Fruit fly (Drosophila melanogaster) whole organism, embryonic: ENCODE data around the gene sit.

ENCODE experiments used
- Ada2b ChIP-seq: fragments of 200-800 bp; sonication (Bioruptor generic); IDR thresholded peaks from 2 replicates; pipeline ENCODE4 v1.3.6; 2022; ENCODE audit warnings: missing biosample characterization, missing genetic modification characterization
- Blimp-1 ChIP-seq: fragments of 200-800 bp; sonication (Bioruptor generic); optimal IDR thresholded peaks from 3 replicates; lab custom pipeline; 2018; ENCODE audit warnings: missing biosample characterization, missing genetic modification characterization, mild to moderate bottlenecking, moderate library complexity, missing genetic modification reagents
- CG10209 ChIP-seq: fragments of 200-800 bp; sonication (Bioruptor generic); optimal IDR thresholded peaks from 3 replicates; lab custom pipeline; 2017; ENCODE audit warnings: missing biosample characterization, mild to moderate bottlenecking, missing genetic modification characterization, missing genetic modification reagents
- CG10274 ChIP-seq: fragments of 200-800 bp; sonication (Bioruptor generic); optimal IDR thresholded peaks from 3 replicates; lab custom pipeline; 2017; ENCODE audit warnings: missing biosample characterization, mild to moderate bottlenecking, missing genetic modification characterization
- CG11560 ChIP-seq: fragments of 200-800 bp; sonication (Bioruptor generic); IDR thresholded peaks from 3 replicates; pipeline ENCODE4 v1.3.6; 2022; ENCODE audit warnings: missing biosample characterization, missing genetic modification characterization
- CG12659 ChIP-seq: fragments of 200-800 bp; sonication (Bioruptor generic); optimal IDR thresholded peaks from 3 replicates; lab custom pipeline; 2017; ENCODE audit warnings: mild to moderate bottlenecking, missing biosample characterization, missing genetic modification reagents, missing genetic modification characterization
- CG13296 ChIP-seq: fragments of 200-800 bp; sonication (Bioruptor generic); optimal IDR thresholded peaks from 3 replicates; lab custom pipeline; 2018; ENCODE audit warnings: missing biosample characterization, mild to moderate bottlenecking, missing genetic modification characterization
- CG15011 ChIP-seq: fragments of 200-800 bp; sonication (Bioruptor generic); optimal IDR thresholded peaks from 3 replicates; lab custom pipeline; 2018; ENCODE audit warnings: missing biosample characterization, mild to moderate bottlenecking, missing genetic modification characterization
- CG17385 ChIP-seq: fragments of 200-800 bp; sonication (Bioruptor generic); optimal IDR thresholded peaks from 3 replicates; lab custom pipeline; 2018; ENCODE audit warnings: missing biosample characterization, mild to moderate bottlenecking, missing genetic modification characterization
- CG1792 ChIP-seq: fragments of 200-800 bp; sonication (Bioruptor generic); optimal IDR thresholded peaks from 2 replicates; lab custom pipeline; 2016; ENCODE audit warnings: missing biosample characterization, missing genetic modification characterization
- CG2889 ChIP-seq: fragments of 200-800 bp; sonication (Bioruptor generic); IDR thresholded peaks from 3 replicates; pipeline ENCODE4 v1.3.6; 2022; ENCODE audit warnings: missing biosample characterization, missing genetic modification characterization
- CG30431 ChIP-seq: fragments of 200-800 bp; sonication (Bioruptor generic); optimal IDR thresholded peaks from 2 replicates; lab custom pipeline; 2017; ENCODE audit warnings: missing biosample characterization, missing genetic modification characterization
- CG3407 ChIP-seq: fragments of 200-800 bp; sonication (Bioruptor generic); optimal IDR thresholded peaks from 2 replicates; lab custom pipeline; 2018; ENCODE audit warnings: missing biosample characterization, mild to moderate bottlenecking, missing genetic modification characterization
- CG3847 ChIP-seq: fragments of 200-800 bp; sonication (Bioruptor generic); IDR thresholded peaks from 2 replicates; pipeline ENCODE4 v1.3.6; 2022; ENCODE audit warnings: missing biosample characterization, missing genetic modification characterization
- CG4404 ChIP-seq: fragments of 200-800 bp; sonication (Bioruptor generic); IDR thresholded peaks from 2 replicates; pipeline ENCODE4 v1.3.6; 2022; ENCODE audit warnings: missing biosample characterization, missing genetic modification characterization
- CG6813 ChIP-seq: fragments of 200-800 bp; sonication (Bioruptor generic); optimal IDR thresholded peaks from 2 replicates; lab custom pipeline; 2017; ENCODE audit warnings: missing biosample characterization, missing genetic modification characterization, mild to moderate bottlenecking, moderate library complexity, missing genetic modification reagents
- Dll ChIP-seq: fragments of 200-800 bp; sonication (Bioruptor generic); IDR thresholded peaks from 4 replicates; pipeline ENCODE4 v1.3.6; 2022; ENCODE audit warnings: missing biosample characterization, missing genetic modification characterization; ENCODE audit not compliant: partially characterized antibody
- Dref ChIP-seq: fragments of 200-800 bp; sonication (Bioruptor generic); IDR thresholded peaks from 2 replicates; pipeline ENCODE4 v1.3.6; 2022; ENCODE audit warnings: missing biosample characterization, missing genetic modification characterization
- GATAe ChIP-seq: fragments of 200-800 bp; sonication (Bioruptor generic); conservative IDR thresholded peaks from 2 replicates; pipeline ENCODE4 v1.3.6; 2022; ENCODE audit warnings: missing biosample characterization, missing genetic modification characterization
- H15 ChIP-seq: fragments of 200-800 bp; sonication (Bioruptor generic); IDR thresholded peaks from 3 replicates; pipeline ENCODE4 v1.3.6; 2022; ENCODE audit warnings: missing biosample characterization, missing genetic modification characterization
- HLH3B ChIP-seq: fragments of 200-800 bp; sonication (Bioruptor generic); IDR thresholded peaks from 2 replicates; pipeline ENCODE4 v1.3.6; 2022; ENCODE audit warnings: missing biosample characterization, missing genetic modification characterization
- MESR4 ChIP-seq: fragments of 200-800 bp; sonication (Bioruptor generic); optimal IDR thresholded peaks from 2 replicates; lab custom pipeline; 2018; ENCODE audit warnings: missing biosample characterization, mild to moderate bottlenecking, missing genetic modification characterization, moderate library complexity
- Mad ChIP-seq: fragments of 200-800 bp; sonication (Bioruptor generic); optimal IDR thresholded peaks from 2 replicates; lab custom pipeline; 2016; ENCODE audit warnings: missing biosample characterization, missing genetic modification characterization
- NFAT ChIP-seq: fragments of 200-800 bp; sonication (Bioruptor generic); IDR thresholded peaks from 2 replicates; pipeline ENCODE4 v1.3.6; 2022; ENCODE audit warnings: missing biosample characterization, missing genetic modification characterization
- Optix ChIP-seq: fragments of 200-800 bp; sonication (Bioruptor generic); IDR thresholded peaks from 3 replicates; pipeline ENCODE4 v1.3.6; 2022; ENCODE audit warnings: missing biosample characterization, missing genetic modification characterization
- PHDP ChIP-seq: fragments of 200-800 bp; sonication (Bioruptor generic); optimal IDR thresholded peaks from 3 replicates; lab custom pipeline; 2018; ENCODE audit warnings: missing biosample characterization, mild to moderate bottlenecking, missing genetic modification characterization, moderate library complexity
- Sox100B ChIP-seq: fragments of 200-800 bp; sonication (Bioruptor generic); optimal IDR thresholded peaks from 3 replicates; lab custom pipeline; 2018; ENCODE audit warnings: missing biosample characterization, mild to moderate bottlenecking, missing genetic modification characterization
- Trl ChIP-seq, 3 experiments: fragments of >200 bp in 2 of 3; fragments of 200-800 bp in 1 of 3; sonication (Bioruptor generic) in 1 of 3; optimal IDR thresholded peaks; 2 replicates in 1 of 3; 3 replicates in 2 of 3; lab custom pipeline; 2016 to 2017; ENCODE audit warnings: missing biosample characterization in 1 of 3, missing genetic modification characterization in 1 of 3
- Xbp1 ChIP-seq: fragments of 200-800 bp; sonication (Bioruptor generic); optimal IDR thresholded peaks from 3 replicates; lab custom pipeline; 2016; ENCODE audit warnings: missing biosample characterization, mild to moderate bottlenecking, missing genetic modification characterization
- ash1 ChIP-seq: fragments of 200-800 bp; sonication (Bioruptor generic); optimal IDR thresholded peaks from 2 replicates; lab custom pipeline; 2018; ENCODE audit warnings: missing biosample characterization, mild to moderate bottlenecking, missing genetic modification characterization
- cas ChIP-seq: fragments of 200-800 bp; sonication (Bioruptor generic); IDR thresholded peaks from 2 replicates; pipeline ENCODE4 v1.3.6; 2022; ENCODE audit warnings: missing biosample characterization, missing genetic modification characterization
- crol ChIP-seq: fragments of 200-800 bp; sonication (Bioruptor generic); IDR thresholded peaks from 2 replicates; pipeline ENCODE4 v1.3.6; 2022; ENCODE audit warnings: missing biosample characterization, missing genetic modification characterization
- danr ChIP-seq: fragments of 200-800 bp; sonication (Bioruptor generic); IDR thresholded peaks from 2 replicates; pipeline ENCODE4 v1.3.6; 2022; ENCODE audit warnings: missing biosample characterization, missing genetic modification characterization
- dmrt11E ChIP-seq: fragments of 200-800 bp; sonication (Bioruptor generic); optimal IDR thresholded peaks from 3 replicates; lab custom pipeline; 2018; ENCODE audit warnings: missing biosample characterization, mild to moderate bottlenecking, missing genetic modification characterization, moderate library complexity
- ham ChIP-seq: fragments of 200-800 bp; sonication (Bioruptor generic); IDR thresholded peaks from 2 replicates; pipeline ENCODE4 v1.3.6; 2022; ENCODE audit warnings: missing biosample characterization, missing genetic modification characterization
- hb ChIP-seq: fragments of 200-800 bp; sonication (Bioruptor generic); IDR thresholded peaks from 3 replicates; pipeline ENCODE4 v1.3.6; 2022; ENCODE audit warnings: missing biosample characterization, missing genetic modification characterization; ENCODE audit not compliant: partially characterized antibody
- hbn ChIP-seq: fragments of 200-800 bp; sonication (Bioruptor generic); IDR thresholded peaks from 2 replicates; pipeline ENCODE4 v1.3.6; 2022; ENCODE audit warnings: missing biosample characterization, missing genetic modification characterization; ENCODE audit not compliant: partially characterized antibody
- ind ChIP-seq: fragments of 200-800 bp; sonication (Bioruptor generic); optimal IDR thresholded peaks from 3 replicates; lab custom pipeline; 2016; ENCODE audit warnings: missing biosample characterization, missing genetic modification characterization
- insv ChIP-seq, 2 experiments: fragments of 200-800 bp; sonication (Bioruptor generic); optimal IDR thresholded peaks; 3 replicates each; lab custom pipeline; 2016 to 2018; ENCODE audit warnings: missing biosample characterization in 2 of 2, missing genetic modification characterization in 2 of 2
- odd ChIP-seq: fragments of 200-800 bp; sonication (Bioruptor generic); optimal IDR thresholded peaks from 2 replicates; lab custom pipeline; 2017; ENCODE audit warnings: missing biosample characterization, mild to moderate bottlenecking, missing genetic modification characterization
- org-1 ChIP-seq: fragments of 200-800 bp; sonication (Bioruptor generic); optimal IDR thresholded peaks from 2 replicates; lab custom pipeline; 2017; ENCODE audit warnings: missing biosample characterization, missing genetic modification characterization
- otp ChIP-seq: fragments of 200-800 bp; sonication (Bioruptor generic); IDR thresholded peaks from 3 replicates; pipeline ENCODE4, ENCODE4 v1.3.6; 2022; ENCODE audit warnings: missing biosample characterization, missing genetic modification characterization
- scrt ChIP-seq: fragments of 200-800 bp; sonication (Bioruptor generic); optimal IDR thresholded peaks from 2 replicates; lab custom pipeline; 2018; ENCODE audit warnings: missing biosample characterization, mild to moderate bottlenecking, missing genetic modification characterization, moderate library complexity
- seq ChIP-seq: fragments of 200-800 bp; sonication (Bioruptor generic); IDR thresholded peaks from 2 replicates; pipeline ENCODE4 v1.3.6; 2022; ENCODE audit warnings: missing biosample characterization, missing genetic modification characterization
- sisA ChIP-seq: fragments of 200-800 bp; sonication (Bioruptor generic); IDR thresholded peaks from 2 replicates; pipeline ENCODE4 v1.3.6; 2022; ENCODE audit warnings: missing biosample characterization, missing genetic modification characterization
- slou ChIP-seq: fragments of 200-800 bp; sonication (Bioruptor generic); optimal IDR thresholded peaks from 3 replicates; lab custom pipeline; 2016; ENCODE audit warnings: missing biosample characterization, missing genetic modification characterization
- tup ChIP-seq: fragments of 200-800 bp; sonication (Bioruptor generic); optimal IDR thresholded peaks from 2 replicates; lab custom pipeline; 2016; ENCODE audit warnings: missing biosample characterization, mild to moderate bottlenecking, missing genetic modification characterization, moderate library complexity
- unc-4 ChIP-seq: fragments of 200-800 bp; sonication (Bioruptor generic); IDR thresholded peaks from 2 replicates; pipeline ENCODE4 v1.3.6; 2022; ENCODE audit warnings: missing biosample characterization, missing genetic modification characterization; ENCODE audit not compliant: partially characterized antibody
- wor ChIP-seq: fragments of 200-800 bp; sonication (Bioruptor generic); IDR thresholded peaks from 2 replicates; pipeline ENCODE4 v1.3.6; 2022; ENCODE audit warnings: missing biosample characterization, missing genetic modification characterization

The sit gene

dm6 chr3R:22597344-22597954, 35.1 kb upstream of the sit start (continued):
- TF ChIP-seq dmrt11E (tag; lab: Kevin White, UChicago) (peak; percentile 71), MESR4 (no peak), otp (GFP tag; lab: Robert Waterston, UW) (peak; percentile 84), Trl (optimal IDR thresholded peaks at IDR 0.05; lab: Kevin White, UChicago) (no peak), Trl (GFP tag; optimal IDR thresholded peaks at IDR 0.05; lab: Kevin White, UChicago) (peak; percentile 57), sisA (GFP tag; lab: Robert Waterston, UW) (peak; percentile 91), scrt (no peak), CG6813 (GFP tag; lab: Kevin White, UChicago) (peak; percentile 62), danr (peak; percentile 59), seq (GFP tag; lab: Robert Waterston, UW) (peak; percentile 57), CG17385 (GFP tag; lab: Kevin White, UChicago) (peak; percentile 62), odd (GFP tag; lab: Kevin White, UChicago) (peak; percentile 66), tup (GFP tag; lab: Kevin White, UChicago) (no peak), CG2889 (peak; percentile 52; the same call in 1 of the 3 replicates), CG10209 (GFP tag; lab: Kevin White, UChicago) (peak; percentile 55), Blimp-1 (GFP tag; lab: Kevin White, UChicago) (peak; percentile 94), CG1792 (peak; percentile 7), wor (GFP tag; lab: Robert Waterston, UW) (peak; percentile 69; the same call in 1 of the 2 replicates), Dref (GFP tag; lab: Robert Waterston, UW) (no peak), CG11560 (tag; lab: Robert Waterston, UW) (0 out of 3 replicates have a peak, but pooled peaks have one; percentile 58), hbn (GFP tag; lab: Robert Waterston, UW) (no peak), CG3847 (peak; percentile 59), CG13296 (no peak), Mad (GFP tag; lab: Kevin White, UChicago) (no peak), CG12659 (peak; percentile 47), CG15011 (no peak), org-1 (peak; percentile 53), CG4404 (peak; percentile 50; the same call in 1 of the 2 replicates), cas (GFP tag; lab: Robert Waterston, UW) (no peak), PHDP (tag; lab: Kevin White, UChicago) (no peak), CG30431 (peak; percentile 47), ind (GFP tag; lab: Kevin White, UChicago) (peak; percentile 67), HLH3B (GFP tag; lab: Robert Waterston, UW) (peak; percentile 85), Xbp1 (peak; percentile 78), Ada2b (GFP tag; lab: Robert Waterston, UW) (peak; percentile 79), CG10274 (GFP tag; lab: Kevin White, UChicago) (no peak), insv (GFP tag; optimal IDR thresholded peaks at IDR 0.05; lab: Kevin White, UChicago) (no peak), GATAe (no peak), Optix (peak; percentile 63; the same call in 2 of the 3 replicates), hb (GFP tag; lab: Robert Waterston, UW) (no peak), Sox100B (GFP tag; lab: Kevin White, UChicago) (no peak), H15 (GFP tag; lab: Robert Waterston, UW) (peak; percentile 78; the same call in 2 of the 3 replicates), NFAT (GFP tag; lab: Robert Waterston, UW) (0 out of 2 replicates have a peak, but pooled peaks have one; percentile 21), CG3407 (GFP tag; lab: Kevin White, UChicago) (peak; percentile 70), crol (GFP tag; lab: Robert Waterston, UW) (peak; percentile 27; the same call in 1 of the 2 replicates), ash1 (GFP tag; lab: Kevin White, UChicago) (no peak), slou (GFP tag; lab: Kevin White, UChicago) (no peak), Dll (GFP tag; lab: Robert Waterston, UW) (no peak), unc-4 (GFP tag; lab: Robert Waterston, UW) (no peak), ham (GFP tag; lab: Robert Waterston, UW) (no peak)
